Fruit fly (Drosophila melanogaster) whole organism, embryonic: Measurements from ENCODE around the gene CG6356.

ENCODE experiments used
- CG10979 ChIP-seq: fragments of 200-800 bp; sonication (Bioruptor generic); optimal IDR thresholded peaks from 2 replicates; lab custom pipeline; 2018; ENCODE audit warnings: missing biosample characterization, mild to moderate bottlenecking, missing genetic modification characterization, moderate library complexity
- CG12236 ChIP-seq: fragments of 200-800 bp; sonication (Bioruptor generic); optimal IDR thresholded peaks from 2 replicates; lab custom pipeline; 2016; ENCODE audit warnings: missing biosample characterization, missing genetic modification characterization
- CG12744 ChIP-seq: fragments of 200-800 bp; sonication (Bioruptor generic); optimal IDR thresholded peaks from 2 replicates; lab custom pipeline; 2016; ENCODE audit warnings: missing biosample characterization, missing genetic modification characterization
- CG12942 ChIP-seq: fragments of 200-800 bp; sonication (Bioruptor generic); optimal IDR thresholded peaks from 3 replicates; lab custom pipeline; 2016; ENCODE audit warnings: missing biosample characterization, missing genetic modification characterization
- CG13424 ChIP-seq: fragments of 200-800 bp; sonication (Bioruptor generic); optimal IDR thresholded peaks from 2 replicates; lab custom pipeline; 2019; ENCODE audit warnings: missing biosample characterization, mild to moderate bottlenecking, missing genetic modification characterization, moderate library complexity
- CG13894 ChIP-seq: fragments of 200-800 bp; sonication (Bioruptor generic); optimal IDR thresholded peaks from 3 replicates; lab custom pipeline; 2018; ENCODE audit warnings: missing biosample characterization, mild to moderate bottlenecking, missing genetic modification characterization, moderate library complexity
- CG15514 ChIP-seq: fragments of 200-800 bp; sonication (Bioruptor generic); optimal IDR thresholded peaks from 3 replicates; lab custom pipeline; 2017; ENCODE audit warnings: missing biosample characterization, missing genetic modification characterization, mild to moderate bottlenecking, moderate library complexity, missing genetic modification reagents
- CG15696 ChIP-seq: fragments of 200-800 bp; sonication (Bioruptor generic); optimal IDR thresholded peaks from 2 replicates; lab custom pipeline; 2019; ENCODE audit warnings: missing biosample characterization, mild to moderate bottlenecking, missing genetic modification characterization, moderate library complexity
- CG17361 ChIP-seq: fragments of 200-800 bp; sonication (Bioruptor generic); IDR thresholded peaks from 3 replicates; pipeline ENCODE4 v1.3.6; 2022; ENCODE audit warnings: missing biosample characterization, missing genetic modification characterization
- CG17612 ChIP-seq: fragments of 200-800 bp; sonication (Bioruptor generic); IDR thresholded peaks from 2 replicates; pipeline ENCODE4 v1.3.6; 2022; ENCODE audit warnings: missing biosample characterization, missing genetic modification characterization
- CG2678 ChIP-seq: fragments of 200-800 bp; sonication (Bioruptor generic); optimal IDR thresholded peaks from 3 replicates; lab custom pipeline; 2019; ENCODE audit warnings: missing biosample characterization, mild to moderate bottlenecking, missing genetic modification characterization, moderate library complexity
- CG3726 ChIP-seq: fragments of 200-800 bp; sonication (Bioruptor generic); IDR thresholded peaks from 3 replicates; pipeline ENCODE4, ENCODE4 v1.3.6; 2022; ENCODE audit warnings: missing biosample characterization, missing genetic modification characterization
- CG4328 ChIP-seq: fragments of 200-800 bp; sonication (Bioruptor generic); optimal IDR thresholded peaks from 3 replicates; lab custom pipeline; 2017; ENCODE audit warnings: missing biosample characterization, missing genetic modification reagents, missing genetic modification characterization
- CG43689 ChIP-seq: fragments of 200-800 bp; sonication (Bioruptor generic); IDR thresholded peaks from 2 replicates; pipeline ENCODE4 v1.3.6; 2022; ENCODE audit warnings: missing biosample characterization, missing genetic modification characterization
- CG4404 ChIP-seq: fragments of 200-800 bp; sonication (Bioruptor generic); IDR thresholded peaks from 2 replicates; pipeline ENCODE4 v1.3.6; 2022; ENCODE audit warnings: missing biosample characterization, missing genetic modification characterization
- CG6272 ChIP-seq: fragments of 200-800 bp; sonication (Bioruptor generic); IDR thresholded peaks from 2 replicates; pipeline ENCODE4 v1.3.6; 2022; ENCODE audit warnings: missing biosample characterization, missing genetic modification characterization
- CG7357 ChIP-seq: fragments of 200-800 bp; sonication (Bioruptor generic); IDR thresholded peaks from 3 replicates; pipeline ENCODE4 v1.3.6; 2022; ENCODE audit warnings: missing biosample characterization, missing genetic modification characterization
- CG7839 ChIP-seq: fragments of 200-800 bp; sonication (Bioruptor generic); optimal IDR thresholded peaks from 3 replicates; lab custom pipeline; 2018; ENCODE audit warnings: missing biosample characterization, mild to moderate bottlenecking, missing genetic modification characterization, moderate library complexity
- D ChIP-seq, 2 experiments: fragments of 200-800 bp in 1 of 2; fragments of >200 bp in 1 of 2; sonication (Bioruptor generic) in 1 of 2; optimal IDR thresholded peaks; 2 replicates in 1 of 2; 3 replicates in 1 of 2; lab custom pipeline; 2017; ENCODE audit warnings: mild to moderate bottlenecking in 1 of 2, missing biosample characterization in 1 of 2, missing genetic modification characterization in 1 of 2, missing genetic modification reagents in 1 of 2
- D19A ChIP-seq: fragments of 200-800 bp; optimal IDR thresholded peaks from 3 replicates; lab custom pipeline; 2019; ENCODE audit warnings: missing biosample characterization, mild to moderate bottlenecking, missing genetic modification characterization, moderate library complexity
- Deaf1 ChIP-seq: fragments of 200-800 bp; optimal IDR thresholded peaks from 3 replicates; lab custom pipeline; 2019; ENCODE audit warnings: missing biosample characterization, mild to moderate bottlenecking, missing genetic modification characterization, moderate library complexity
- H2.0 ChIP-seq: fragments of 200-800 bp; sonication (Bioruptor generic); IDR thresholded peaks from 2 replicates; pipeline ENCODE4 v1.3.6; 2022; ENCODE audit warnings: missing biosample characterization, missing genetic modification characterization
- Hr39 ChIP-seq: fragments of >200 bp; optimal IDR thresholded peaks from 2 replicates; lab custom pipeline; 2017
- Mes4 ChIP-seq: fragments of 200-800 bp; sonication (Bioruptor generic); optimal IDR thresholded peaks from 2 replicates; lab custom pipeline; 2016; ENCODE audit warnings: missing biosample characterization, missing genetic modification characterization
- Neu2 ChIP-seq: fragments of 200-800 bp; sonication (Bioruptor generic); optimal IDR thresholded peaks from 3 replicates; lab custom pipeline; 2016; ENCODE audit warnings: missing biosample characterization, missing genetic modification characterization, borderline replicate concordance
- Nf-YB ChIP-seq: fragments of 200-800 bp; sonication (Bioruptor generic); optimal IDR thresholded peaks from 3 replicates; lab custom pipeline; 2019; ENCODE audit warnings: missing biosample characterization, mild to moderate bottlenecking, missing genetic modification characterization, moderate library complexity
- Ptx1 ChIP-seq: fragments of 200-800 bp; sonication (Bioruptor generic); IDR thresholded peaks from 2 replicates; pipeline ENCODE4 v1.3.6; 2022; ENCODE audit warnings: missing biosample characterization, missing genetic modification characterization
- Rfx ChIP-seq: fragments of 200-800 bp; sonication (Bioruptor generic); IDR thresholded peaks from 2 replicates; pipeline ENCODE4 v1.3.6; 2022; ENCODE audit warnings: missing biosample characterization, missing genetic modification characterization
- ato ChIP-seq: fragments of 200-800 bp; sonication (Bioruptor generic); IDR thresholded peaks from 2 replicates; pipeline ENCODE4 v1.3.6; 2022; ENCODE audit warnings: missing biosample characterization, missing genetic modification characterization; ENCODE audit not compliant: partially characterized antibody
- bab2 ChIP-seq: fragments of 200-800 bp; sonication (Bioruptor generic); optimal IDR thresholded peaks from 2 replicates; lab custom pipeline; 2016; ENCODE audit warnings: missing biosample characterization, missing genetic modification characterization
- chinmo ChIP-seq: fragments of 200-800 bp; sonication (Bioruptor generic); IDR thresholded peaks from 4 replicates; pipeline ENCODE4 v1.3.6; 2022; ENCODE audit warnings: missing biosample characterization, missing genetic modification characterization; ENCODE audit not compliant: partially characterized antibody
- chn ChIP-seq: fragments of 200-800 bp; sonication (Bioruptor generic); optimal IDR thresholded peaks from 2 replicates; lab custom pipeline; 2016; ENCODE audit warnings: missing biosample characterization, missing genetic modification characterization
- crc ChIP-seq: fragments of 200-800 bp; sonication (Bioruptor generic); optimal IDR thresholded peaks from 2 replicates; lab custom pipeline; 2016; ENCODE audit warnings: missing biosample characterization, missing genetic modification characterization
- dan ChIP-seq: fragments of 200-800 bp; sonication (Bioruptor generic); IDR thresholded peaks from 2 replicates; pipeline ENCODE4 v1.3.6; 2022; ENCODE audit warnings: missing biosample characterization, missing genetic modification characterization
- disco-r ChIP-seq: fragments of 200-800 bp; sonication (Bioruptor generic); optimal IDR thresholded peaks from 2 replicates; lab custom pipeline; 2016; ENCODE audit warnings: missing biosample characterization, missing genetic modification characterization
- dpn ChIP-seq, 2 experiments: fragments of 200-800 bp; sonication (Bioruptor generic); optimal IDR thresholded peaks; 3 replicates each; lab custom pipeline; 2016; ENCODE audit warnings: missing biosample characterization in 2 of 2, missing genetic modification characterization in 2 of 2
- emc ChIP-seq: fragments of 200-800 bp; sonication (Bioruptor generic); optimal IDR thresholded peaks from 2 replicates; lab custom pipeline; 2016; ENCODE audit warnings: missing biosample characterization, missing genetic modification characterization
- gsb-n ChIP-seq: fragments of 200-800 bp; sonication (Bioruptor generic); optimal IDR thresholded peaks from 3 replicates; lab custom pipeline; 2018; ENCODE audit warnings: missing biosample characterization, mild to moderate bottlenecking, missing genetic modification characterization
- h ChIP-seq: fragments of >200 bp; optimal IDR thresholded peaks from 2 replicates; lab custom pipeline; 2017
- jigr1 ChIP-seq: fragments of 200-800 bp; sonication (Bioruptor generic); IDR thresholded peaks from 3 replicates; pipeline ENCODE4 v1.3.6; 2022; ENCODE audit warnings: missing biosample characterization, missing genetic modification characterization
- mirr ChIP-seq: fragments of 200-800 bp; sonication (Bioruptor generic); optimal IDR thresholded peaks from 3 replicates; lab custom pipeline; 2018; ENCODE audit warnings: missing biosample characterization, mild to moderate bottlenecking, missing genetic modification characterization
- nom ChIP-seq: fragments of 200-800 bp; sonication (Bioruptor generic); optimal IDR thresholded peaks from 2 replicates; lab custom pipeline; 2017; ENCODE audit warnings: missing biosample characterization, missing genetic modification characterization, mild to moderate bottlenecking, moderate library complexity, missing genetic modification reagents
- org-1 ChIP-seq: fragments of 200-800 bp; sonication (Bioruptor generic); optimal IDR thresholded peaks from 2 replicates; lab custom pipeline; 2017; ENCODE audit warnings: missing biosample characterization, missing genetic modification characterization
- pb ChIP-seq: fragments of 200-800 bp; sonication (Bioruptor generic); optimal IDR thresholded peaks from 3 replicates; lab custom pipeline; 2016; ENCODE audit warnings: missing biosample characterization, missing genetic modification characterization
- peb ChIP-seq: fragments of 200-800 bp; sonication (Bioruptor generic); IDR thresholded peaks from 2 replicates; pipeline ENCODE4 v1.3.6; 2022; ENCODE audit warnings: missing biosample characterization, missing genetic modification characterization
- prd ChIP-seq, 3 experiments: fragments of >200 bp in 2 of 3; fragments of 200-800 bp in 1 of 3; sonication (Bioruptor generic) in 1 of 3; optimal IDR thresholded peaks in 2 of 3; IDR thresholded peaks in 1 of 3; 2 replicates in 2 of 3; 3 replicates in 1 of 3; pipeline versions ENCODE4 v1.3.6 to Lab custom; 2017 to 2022; ENCODE audit warnings: missing biosample characterization in 1 of 3, missing genetic modification characterization in 1 of 3
- row ChIP-seq: fragments of 200-800 bp; sonication (Bioruptor generic); IDR thresholded peaks from 3 replicates; pipeline ENCODE4 v1.3.6; 2022; ENCODE audit warnings: missing biosample characterization, missing genetic modification characterization
- sens ChIP-seq: fragments of 200-800 bp; sonication (Bioruptor generic); peaks from one replicate; lab custom pipeline; 2016; ENCODE audit warnings: missing biosample characterization, missing genetic modification characterization
- sug ChIP-seq: fragments of 200-800 bp; optimal IDR thresholded peaks from 2 replicates; lab custom pipeline; 2019; ENCODE audit warnings: missing biosample characterization, mild to moderate bottlenecking, missing genetic modification characterization, moderate library complexity
- wek ChIP-seq: fragments of 200-800 bp; sonication (Bioruptor generic); optimal IDR thresholded peaks from 3 replicates; lab custom pipeline; 2018; ENCODE audit warnings: missing biosample characterization, mild to moderate bottlenecking, missing genetic modification characterization, moderate library complexity
- z ChIP-seq: fragments of 200-800 bp; sonication (Bioruptor generic); IDR thresholded peaks from 3 replicates; pipeline ENCODE4 v1.3.6; 2022; ENCODE audit warnings: missing biosample characterization, missing genetic modification characterization

Gene CG6356

DNA sequence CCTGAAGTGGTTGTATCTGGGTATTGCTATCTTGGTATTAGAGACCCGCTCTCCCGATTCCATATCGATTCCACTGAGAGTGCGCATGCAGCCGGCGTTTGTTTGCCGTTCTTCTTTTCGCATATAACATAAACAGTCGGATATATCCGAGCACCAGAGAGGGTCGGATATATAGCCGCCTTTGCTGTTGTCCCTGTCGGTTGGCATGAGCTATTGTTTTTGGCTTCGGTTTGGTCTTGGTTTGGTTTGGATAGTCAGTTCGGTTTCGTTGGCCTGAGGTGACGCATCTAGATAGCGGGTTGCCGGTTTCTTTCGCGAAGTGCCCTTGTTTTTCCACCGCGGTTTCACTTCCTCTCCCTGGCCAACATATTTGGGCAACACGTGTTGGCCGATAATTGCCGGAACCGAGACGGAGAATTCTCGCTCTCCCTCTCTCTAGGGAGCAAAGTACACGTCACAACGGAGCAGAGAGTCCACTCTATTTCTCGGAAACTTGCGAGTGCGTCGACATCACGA, 10.9 kb upstream of the CG6356 start, which contains the start of gene Orct2 (continued):
- no peak for TF ChIP-seq CG12236 (GFP tag; lab: Kevin White, UChicago)
- TF ChIP-seq row (GFP tag; lab: Robert Waterston, UW): no peak
- no peak for TF ChIP-seq CG17361
- TF ChIP-seq CG7357 (GFP tag; lab: Robert Waterston, UW): no peak
- no peak for TF ChIP-seq crc (GFP tag; lab: Kevin White, UChicago)
- no peak for TF ChIP-seq wek (GFP tag; lab: Kevin White, UChicago)
- no peak for TF ChIP-seq sens (GFP tag; lab: Kevin White, UChicago)
- TF ChIP-seq CG2678 (tag; lab: Kevin White, UChicago): no peak
- no peak for TF ChIP-seq Mes4 (GFP tag; lab: Kevin White, UChicago)
- peak; percentile 46 for TF ChIP-seq CG15514
- no peak for TF ChIP-seq dan (GFP tag; lab: Robert Waterston, UW)
- peak; percentile 14 for TF ChIP-seq D19A
- TF ChIP-seq CG4404 (GFP tag; lab: Robert Waterston, UW): no peak
- TF ChIP-seq bab2 (GFP tag; lab: Kevin White, UChicago): no peak
- no peak for TF ChIP-seq peb (GFP tag; lab: Robert Waterston, UW)
- TF ChIP-seq H2.0 (GFP tag; lab: Robert Waterston, UW): no peak
- TF ChIP-seq Ptx1 (GFP tag; lab: Robert Waterston, UW): no peak
- TF ChIP-seq Neu2: no peak
- TF ChIP-seq CG12942 (GFP tag; lab: Kevin White, UChicago): no peak
- TF ChIP-seq CG13424 (tag; lab: Kevin White, UChicago): no peak
- TF ChIP-seq Hr39 (lab: Kevin White, UChicago): no peak
- TF ChIP-seq org-1 (GFP tag; lab: Kevin White, UChicago): peak; percentile 34
- peak; percentile 28; the same call in 1 of the 2 replicates for TF ChIP-seq ato (GFP tag; lab: Robert Waterston, UW)
- no peak for TF ChIP-seq CG10979 (tag; lab: Kevin White, UChicago)
- TF ChIP-seq CG13894 (tag; lab: Kevin White, UChicago): peak; percentile 98
- TF ChIP-seq pb (GFP tag; lab: Kevin White, UChicago): peak; percentile 26
- TF ChIP-seq CG4328 (GFP tag; lab: Kevin White, UChicago): peak; percentile 39
- no peak for TF ChIP-seq prd (optimal IDR thresholded peaks at IDR 0.05; lab: Kevin White, UChicago)
- TF ChIP-seq prd (GFP tag; IDR thresholded peaks at IDR 0.05; lab: Robert Waterston, UW): peak; percentile 14; the same call in 1 of the 3 replicates
- TF ChIP-seq Rfx (GFP tag; lab: Robert Waterston, UW): 0 out of 2 replicates have a peak, but pooled peaks have one; percentile 28
- TF ChIP-seq CG6272 (GFP tag; lab: Robert Waterston, UW): no peak
- TF ChIP-seq mirr (GFP tag; lab: Kevin White, UChicago): peak; percentile 82
- TF ChIP-seq h (lab: Kevin White, UChicago): no peak
- TF ChIP-seq chinmo: peak; percentile 90; the same call in 3 of the 4 replicates
- peak; percentile 16 for TF ChIP-seq CG15696 (tag; lab: Kevin White, UChicago)
- no peak for TF ChIP-seq jigr1 (GFP tag; lab: Robert Waterston, UW)
- no peak for TF ChIP-seq dpn (GFP tag; optimal IDR thresholded peaks at IDR 0.05; lab: Kevin White, UChicago)
- no peak for TF ChIP-seq CG3726 (GFP tag; lab: Robert Waterston, UW)
- peak; percentile 74 for TF ChIP-seq nom
- no peak for TF ChIP-seq CG17612 (GFP tag; lab: Robert Waterston, UW)
- no peak for TF ChIP-seq CG12744 (GFP tag; lab: Kevin White, UChicago)
- peak; percentile 73 for TF ChIP-seq D (optimal IDR thresholded peaks at IDR 0.05; lab: Kevin White, UChicago)
- no peak for TF ChIP-seq D (GFP tag; optimal IDR thresholded peaks at IDR 0.05; lab: Kevin White, UChicago)
- 0 out of 3 replicates have a peak, but pooled peaks have one; percentile 5 for TF ChIP-seq z (GFP tag; lab: Robert Waterston, UW)
- TF ChIP-seq Nf-YB (GFP tag; lab: Kevin White, UChicago): peak; percentile 6
- peak; percentile 95 for TF ChIP-seq Deaf1
- no peak for TF ChIP-seq emc (GFP tag; lab: Kevin White, UChicago)
- peak; percentile 79 for TF ChIP-seq gsb-n
- TF ChIP-seq sug: peak; percentile 15
- no peak for TF ChIP-seq CG7839 (tag; lab: Kevin White, UChicago)
- no peak for TF ChIP-seq chn (GFP tag; lab: Kevin White, UChicago)
- TF ChIP-seq CG43689 (GFP tag; lab: Robert Waterston, UW): no peak
- no peak for TF ChIP-seq disco-r (GFP tag; lab: Kevin White, UChicago)
